Fruit fly (Drosophila melanogaster): Measurements from ENCODE around the gene CG14710.

CG14710 gene

dm6 chr3R:11665925-11666687 is 46.2 kb downstream of the CG14710 start:
- peak; percentile 91 for TF ChIP-seq svp (GFP tag)
- TF ChIP-seq Eip78C (GFP tag), result peak; percentile 7
- TF ChIP-seq net (GFP tag; optimal IDR thresholded peaks at IDR 0.05), result no peak
- TF ChIP-seq ss (GFP tag; optimal IDR thresholded peaks at IDR 0.05), result no peak
- peak; percentile 65 for TF ChIP-seq fkh (GFP tag; optimal IDR thresholded peaks at IDR 0.05)
- no peak for TF ChIP-seq CG8632 (GFP tag; optimal IDR thresholded peaks at IDR 0.05)
- peak; percentile 51 for TF ChIP-seq vri (GFP tag; optimal IDR thresholded peaks at IDR 0.05)
- peak; percentile 65 for TF ChIP-seq Eip93F (GFP tag; optimal IDR thresholded peaks at IDR 0.05)

dm6 chr3R:11669017-11669953 is 49.4 kb downstream of the CG14710 start:
- TF ChIP-seq CG3919 (GFP tag; optimal IDR thresholded peaks at IDR 0.05) (peak; percentile 34), CG10669 (GFP tag; optimal IDR thresholded peaks at IDR 0.05) (no peak), Eip93F (GFP tag; optimal IDR thresholded peaks at IDR 0.05) (no peak), Sox15 (GFP tag; optimal IDR thresholded peaks at IDR 0.05) (no peak), CG15336 (GFP tag; IDR thresholded peaks at IDR 0.05) (no peak), Gug (GFP tag; IDR thresholded peaks at IDR 0.05) (no peak), CG31627 (GFP tag; optimal IDR thresholded peaks at IDR 0.05) (no peak), vri (GFP tag; optimal IDR thresholded peaks at IDR 0.05) (peak; percentile 62), Eip78C (GFP tag) (peak; percentile 58), CG7368 (GFP tag; optimal IDR thresholded peaks at IDR 0.05) (no peak), Blimp-1 (GFP tag; optimal IDR thresholded peaks at IDR 0.05) (no peak), CG8319 (GFP tag; optimal IDR thresholded peaks at IDR 0.05) (no peak)

dm6 chr3R:11669954-11670347 is 50.1 kb downstream of the CG14710 start:
- TF ChIP-seq Lpt (GFP tag; optimal IDR thresholded peaks at IDR 0.05), result no peak
- TF ChIP-seq CG6854 (GFP tag; optimal IDR thresholded peaks at IDR 0.05), result no peak
- TF ChIP-seq esn (GFP tag; optimal IDR thresholded peaks at IDR 0.05), result no peak
- no peak for TF ChIP-seq spab (GFP tag; optimal IDR thresholded peaks at IDR 0.05)
- no peak for TF ChIP-seq Blimp-1 (GFP tag; optimal IDR thresholded peaks at IDR 0.05)
- no peak for TF ChIP-seq CG7368 (GFP tag; optimal IDR thresholded peaks at IDR 0.05)
- TF ChIP-seq Eip75B (GFP tag; optimal IDR thresholded peaks at IDR 0.05), result no peak
- TF ChIP-seq fd85E (GFP tag; optimal IDR thresholded peaks at IDR 0.05), result no peak
- TF ChIP-seq CG6163 (GFP tag; IDR thresholded peaks at IDR 0.05), result no peak
- TF ChIP-seq CG6808 (GFP tag; optimal IDR thresholded peaks at IDR 0.05), result no peak
- TF ChIP-seq CG6276 (GFP tag; optimal IDR thresholded peaks at IDR 0.05), result no peak
- TF ChIP-seq Sox14 (GFP tag; optimal IDR thresholded peaks at IDR 0.05), result no peak
- TF ChIP-seq CG10669 (GFP tag; optimal IDR thresholded peaks at IDR 0.05), result no peak

dm6 chr3R:11670888-11671287 is 51.0 kb downstream of the CG14710 start:
- TF ChIP-seq CG11294 (GFP tag; IDR thresholded peaks at IDR 0.05), result no peak

All from whole organism, prepupa.